Worm (Caenorhabditis elegans) whole organism, young adult: ENCODE data around the gene Y54F10AR.1.
A peak's percentile ranks its signal among the peaks of the same experiment; 100 is the strongest.

Source experiments
- D2030.7 ChIP-seq: fragments of 200-800 bp; sonication (Bioruptor generic); IDR thresholded peaks from 2 replicates; pipeline ENCODE4 v1.3.6; 2022; ENCODE audit warnings: missing genetic modification reagents, missing genetic modification characterization, missing compliant biosample characterization
- F39B2.1 ChIP-seq: fragments of 200-800 bp; sonication (Bioruptor generic); IDR thresholded peaks from 2 replicates; pipeline ENCODE4 v1.3.6; 2022; ENCODE audit warnings: missing genetic modification reagents, missing genetic modification characterization, missing compliant biosample characterization
- F55B11.4 ChIP-seq: sonication (generic microtip); optimal IDR thresholded peaks from 2 replicates; lab custom pipeline; 2016; ENCODE audit warnings: missing compliant biosample characterization, missing genetic modification characterization, borderline replicate concordance; ENCODE audit not compliant: insufficient read depth
- K11D2.4 ChIP-seq: fragments of 200-800 bp; sonication (Bioruptor generic); IDR thresholded peaks from 2 replicates; pipeline ENCODE4 v1.3.6; 2022; ENCODE audit warnings: missing genetic modification reagents, missing genetic modification characterization, missing compliant biosample characterization
- Y53F4B.3 ChIP-seq: fragments of 200-800 bp; sonication (Bioruptor generic); IDR thresholded peaks from 2 replicates; pipeline ENCODE4 v1.3.6; 2022; ENCODE audit warnings: missing genetic modification reagents, missing genetic modification characterization, missing compliant biosample characterization
- Y67H2A.10 ChIP-seq: fragments of 200-800 bp; sonication (Bioruptor generic); conservative IDR thresholded peaks from 2 replicates; pipeline ENCODE4 v1.3.6; 2022; ENCODE audit warnings: missing genetic modification reagents, missing genetic modification characterization, missing compliant biosample characterization
- Y79H2A.3 ChIP-seq: fragments of 200-800 bp; sonication (Bioruptor generic); conservative IDR thresholded peaks from 2 replicates; pipeline ENCODE4 v1.3.6; 2022; ENCODE audit warnings: missing genetic modification reagents, missing genetic modification characterization, missing compliant biosample characterization
- Y95B8A.8 ChIP-seq: fragments of 200-800 bp; sonication (Bioruptor generic); IDR thresholded peaks from 2 replicates; pipeline ENCODE4 v1.3.6; 2022; ENCODE audit warnings: missing genetic modification reagents, missing genetic modification characterization, missing compliant biosample characterization
- akir-1 ChIP-seq: fragments of 200-800 bp; sonication (Bioruptor generic); optimal IDR thresholded peaks from 2 replicates; lab custom pipeline; 2018; ENCODE audit warnings: mild to moderate bottlenecking, missing genetic modification characterization, moderate library complexity, missing compliant biosample characterization
- atf-7 ChIP-seq: sonication (generic microtip); optimal IDR thresholded peaks from 2 replicates; lab custom pipeline; 2017; ENCODE audit warnings: mild to moderate bottlenecking, missing genetic modification characterization, missing compliant biosample characterization
- attf-3 ChIP-seq: fragments of 200-800 bp; sonication (Bioruptor generic); conservative IDR thresholded peaks from 2 replicates; pipeline ENCODE4 v1.3.6; 2022; ENCODE audit warnings: missing genetic modification reagents, missing genetic modification characterization, missing compliant biosample characterization
- attf-6 ChIP-seq: fragments of 200-800 bp; sonication (Bioruptor generic); IDR thresholded peaks from 2 replicates; pipeline ENCODE4 v1.3.6; 2022; ENCODE audit warnings: missing genetic modification reagents, missing genetic modification characterization, missing compliant biosample characterization
- cebp-2 ChIP-seq: fragments of 200-800 bp; sonication (Bioruptor generic); IDR thresholded peaks from 2 replicates; pipeline ENCODE4 v1.3.6; 2022; ENCODE audit warnings: missing genetic modification characterization, missing compliant biosample characterization
- ceh-27 ChIP-seq: fragments of 200-800 bp; sonication (Bioruptor generic); optimal IDR thresholded peaks from 2 replicates; lab custom pipeline; 2018; ENCODE audit warnings: mild to moderate bottlenecking, missing genetic modification characterization, moderate library complexity, missing compliant biosample characterization
- ekl-4 ChIP-seq: fragments of 200-800 bp; sonication (Bioruptor generic); IDR thresholded peaks from 2 replicates; pipeline ENCODE4 v1.3.6; 2022; ENCODE audit warnings: missing genetic modification reagents, missing genetic modification characterization, missing compliant biosample characterization
- fkh-3 ChIP-seq: sonication (generic microtip); optimal IDR thresholded peaks from 2 replicates; lab custom pipeline; 2016; ENCODE audit warnings: mild to moderate bottlenecking, missing genetic modification characterization, missing compliant biosample characterization
- him-1 ChIP-seq: sonication (generic microtip); optimal IDR thresholded peaks from 2 replicates; lab custom pipeline; 2016; ENCODE audit warnings: missing genotype, missing genetic modification reagents, missing genetic modification characterization, missing compliant biosample characterization
- hmg-1.2 ChIP-seq: fragments of 200-800 bp; sonication (Bioruptor generic); IDR thresholded peaks from 2 replicates; pipeline ENCODE4 v1.3.6; 2022; ENCODE audit warnings: missing genetic modification reagents, missing genetic modification characterization, missing compliant biosample characterization
- hrde-1 ChIP-seq: sonication (generic microtip); optimal IDR thresholded peaks from 2 replicates; lab custom pipeline; 2016; ENCODE audit warnings: missing genetic modification characterization, mild to moderate bottlenecking, missing compliant biosample characterization, moderate library complexity, missing genotype, missing genetic modification reagents, borderline replicate concordance
- hsf-1 ChIP-seq: fragments of 200-800 bp; sonication (Bioruptor generic); IDR thresholded peaks from 2 replicates; pipeline ENCODE4 v1.3.6; 2022; ENCODE audit warnings: missing genetic modification reagents, missing genetic modification characterization, missing compliant biosample characterization
- lin-26 ChIP-seq: fragments of 200-800 bp; sonication (Bioruptor generic); IDR thresholded peaks from 2 replicates; pipeline ENCODE4 v1.3.6; 2022; ENCODE audit warnings: missing genetic modification reagents, missing genetic modification characterization, missing compliant biosample characterization
- madf-6 ChIP-seq: fragments of 200-800 bp; sonication (Bioruptor generic); IDR thresholded peaks from 2 replicates; pipeline ENCODE4 v1.3.6; 2022; ENCODE audit warnings: missing genetic modification reagents, missing genetic modification characterization, missing compliant biosample characterization
- nfyb-1 ChIP-seq: fragments of 200-800 bp; sonication (Bioruptor generic); IDR thresholded peaks from 2 replicates; pipeline ENCODE4 v1.3.6; 2022; ENCODE audit warnings: missing genetic modification reagents, missing genetic modification characterization, missing compliant biosample characterization
- nhr-27 ChIP-seq: fragments of 200-800 bp; sonication (Bioruptor generic); optimal IDR thresholded peaks from 2 replicates; lab custom pipeline; 2018; ENCODE audit warnings: mild to moderate bottlenecking, missing genetic modification characterization, moderate library complexity, missing compliant biosample characterization
- nhr-90 ChIP-seq: sonication (generic microtip); optimal IDR thresholded peaks from 2 replicates; lab custom pipeline; 2016; ENCODE audit warnings: missing genotype, mild to moderate bottlenecking, missing genetic modification characterization, missing compliant biosample characterization
- rec-8 ChIP-seq, 2 experiments: sonication (generic microtip); optimal IDR thresholded peaks; 2 replicates each; lab custom pipeline; 2016; ENCODE audit warnings: mild to moderate bottlenecking in 2 of 2, missing genetic modification characterization in 2 of 2, missing genetic modification reagents in 2 of 2, missing genotype in 2 of 2, missing biosample characterization in 1 of 2, missing compliant biosample characterization in 1 of 2, moderate library complexity in 1 of 2
- repo-1 ChIP-seq: sonication (generic microtip); optimal IDR thresholded peaks from 2 replicates; lab custom pipeline; 2017; ENCODE audit warnings: mild to moderate bottlenecking, missing genetic modification characterization, missing compliant biosample characterization
- rpc-1 ChIP-seq, 2 experiments: fragments of 150-350 bp in 1 of 2; sonication (generic microtip) in 1 of 2; optimal IDR thresholded peaks; 2 replicates each; lab custom pipeline; 2014 to 2018; ENCODE audit warnings: missing biosample characterization in 1 of 2, missing genetic modification characterization in 1 of 2, missing genetic modification reagents in 1 of 2, missing genotype in 1 of 2
- somi-1 ChIP-seq: fragments of 200-800 bp; sonication (Bioruptor generic); optimal IDR thresholded peaks from 2 replicates; lab custom pipeline; 2018; ENCODE audit warnings: mild to moderate bottlenecking, missing genetic modification characterization, missing compliant biosample characterization
- ztf-28 ChIP-seq: fragments of 200-800 bp; sonication (Bioruptor generic); IDR thresholded peaks from 2 replicates; pipeline ENCODE4 v1.3.6; 2022; ENCODE audit warnings: missing genetic modification reagents, missing genetic modification characterization, missing compliant biosample characterization

Y54F10AR.1 gene

ce11 chrIII:2576360-2577259 lies 1.1 kb upstream of the Y54F10AR.1 start (continued):
- TF ChIP-seq Y53F4B.3 (GFP tag; lab: Robert Waterston, UW) = no peak
- TF ChIP-seq hmg-1.2 = peak; percentile 43; the same call in 1 of the 2 replicates
- no peak for TF ChIP-seq ceh-27 (GFP tag; lab: Kevin White, UChicago)
- TF ChIP-seq Y67H2A.10 = no peak
- no peak for TF ChIP-seq atf-7
- no peak for TF ChIP-seq somi-1 (GFP tag; lab: Kevin White, UChicago)
- no peak for TF ChIP-seq F39B2.1 (GFP tag; lab: Robert Waterston, UW)
- TF ChIP-seq lin-26 (GFP tag; lab: Robert Waterston, UW) = no peak
- no peak for TF ChIP-seq repo-1 (tag; lab: Kevin White, UChicago)
- no peak for TF ChIP-seq ekl-4 (GFP tag; lab: Robert Waterston, UW)
- no peak for TF ChIP-seq rec-8 (tag; optimal IDR thresholded peaks at IDR 0.05; lab: Kevin White, UChicago)
- no peak for TF ChIP-seq attf-3 (GFP tag; lab: Robert Waterston, UW)
- no peak for TF ChIP-seq attf-6 (GFP tag; lab: Robert Waterston, UW)
- TF ChIP-seq cebp-2 (GFP tag; lab: Robert Waterston, UW) = no peak
- TF ChIP-seq F55B11.4 (tag; lab: Kevin White, UChicago) = no peak
- TF ChIP-seq hrde-1 (tag; lab: Kevin White, UChicago) = no peak
- TF ChIP-seq nhr-90 = no peak
- TF ChIP-seq fkh-3 (tag; lab: Kevin White, UChicago) = no peak
- TF ChIP-seq rpc-1 (optimal IDR thresholded peaks at IDR 0.05; lab: Kevin White, UChicago) = no peak
- TF ChIP-seq rpc-1 (tag; optimal IDR thresholded peaks at IDR 0.05; lab: Kevin White, UChicago) = no peak
- TF ChIP-seq nhr-27 = no peak
- TF ChIP-seq akir-1 (GFP tag; lab: Kevin White, UChicago) = no peak
- TF ChIP-seq D2030.7 = peak; percentile 29; the same call in 1 of the 2 replicates
- TF ChIP-seq madf-6 (GFP tag; lab: Robert Waterston, UW) = peak; percentile 79

ce11 chrIII:2572421-2572820 lies 3.1 kb downstream of the Y54F10AR.1 start:
- TF ChIP-seq madf-6 (GFP tag; lab: Robert Waterston, UW) = 0 out of 2 replicates have a peak, but pooled peaks have one; percentile 26
- peak; percentile 87; the same call in 1 of the 2 replicates for TF ChIP-seq nfyb-1
- no peak for TF ChIP-seq rec-8 (tag; optimal IDR thresholded peaks at IDR 0.05; lab: Kevin White, UChicago)

- TF ChIP-seq cebp-2 (GFP tag; lab: Robert Waterston, UW) (no peak), Y79H2A.3 (GFP tag; lab: Robert Waterston, UW) (no peak), K11D2.4 (GFP tag; lab: Robert Waterston, UW) (no peak), ztf-28 (GFP tag; lab: Robert Waterston, UW) (no peak), Y95B8A.8 (no peak), him-1 (tag; lab: Kevin White, UChicago) (no peak)
Measured at ce11 chrIII:2571447-2571846, 4.0 kb downstream of the Y54F10AR.1 start, which contains the start of gene Y54F10AR.2. Y54F10AR.2 (minus strand) TSS chrIII:2571547.

- TF ChIP-seq hsf-1 (GFP tag; lab: Robert Waterston, UW) = 0 out of 2 replicates have a peak, but pooled peaks have one; percentile 38
Measured at ce11 chrIII:2563883-2564282, 11.6 kb downstream of the Y54F10AR.1 start, which contains the start of gene Y54F10AM.11. Y54F10AM.11 (minus strand) TSS chrIII:2563983.
